Fruit fly (Drosophila melanogaster): ENCODE data around the gene CG15286.

The CG15286 gene

DNA sequence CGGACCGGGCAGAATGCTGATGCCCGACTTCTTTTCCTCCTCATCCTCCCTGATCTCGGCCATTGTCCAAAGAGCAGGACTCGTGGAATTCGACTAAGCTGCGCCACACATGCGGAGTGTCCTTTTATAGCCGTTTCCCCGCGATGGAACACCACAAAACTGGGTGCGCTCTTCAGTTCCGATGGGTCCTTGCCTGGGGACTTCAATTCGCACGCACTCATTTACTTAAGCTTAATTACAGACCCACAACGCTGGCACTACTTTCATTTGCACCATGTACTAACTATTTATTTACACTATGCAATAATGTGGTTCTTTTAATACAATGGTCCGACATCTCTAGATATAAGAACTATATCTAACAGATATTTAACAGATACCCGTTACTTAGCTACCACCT is 43.0 kb downstream of the CG15286 start, which contains the start of gene ppk:
Gene ppk (minus strand): TSS at position 101 of the 400 bp plus-strand sequence.
- TF ChIP-seq Dif (GFP tag; optimal IDR thresholded peaks at IDR 0.05; ENCODE audit: partially characterized antibody) (no peak), usp (GFP tag; optimal IDR thresholded peaks at IDR 0.05) (no peak), Hr83 (GFP tag; optimal IDR thresholded peaks at IDR 0.05; ENCODE audit: poor library complexity, severe bottlenecking) (no peak), br (GFP tag; optimal IDR thresholded peaks at IDR 0.05) (no peak), GATAd (GFP tag; optimal IDR thresholded peaks at IDR 0.05) (no peak), dsf (GFP tag; optimal IDR thresholded peaks at IDR 0.05; ENCODE audit: borderline replicate concordance) (no peak), jim (GFP tag; optimal IDR thresholded peaks at IDR 0.05) (no peak), brk (GFP tag; optimal IDR thresholded peaks at IDR 0.05) (no peak), lola (GFP tag; optimal IDR thresholded peaks at IDR 0.05) (no peak), woc (GFP tag; optimal IDR thresholded peaks at IDR 0.05) (no peak), dmrt93B (GFP tag; optimal IDR thresholded peaks at IDR 0.05) (no peak), Hr78 (GFP tag; optimal IDR thresholded peaks at IDR 0.05) (no peak), psq (GFP tag; optimal IDR thresholded peaks at IDR 0.05) (no peak), sv (GFP tag; optimal IDR thresholded peaks at IDR 0.05) (no peak), Vsx2 (GFP tag; optimal IDR thresholded peaks at IDR 0.05; ENCODE audit: partially characterized antibody) (no peak), ey (GFP tag; optimal IDR thresholded peaks at IDR 0.05) (no peak), Sp1 (GFP tag; optimal IDR thresholded peaks at IDR 0.05) (no peak)

DNA sequence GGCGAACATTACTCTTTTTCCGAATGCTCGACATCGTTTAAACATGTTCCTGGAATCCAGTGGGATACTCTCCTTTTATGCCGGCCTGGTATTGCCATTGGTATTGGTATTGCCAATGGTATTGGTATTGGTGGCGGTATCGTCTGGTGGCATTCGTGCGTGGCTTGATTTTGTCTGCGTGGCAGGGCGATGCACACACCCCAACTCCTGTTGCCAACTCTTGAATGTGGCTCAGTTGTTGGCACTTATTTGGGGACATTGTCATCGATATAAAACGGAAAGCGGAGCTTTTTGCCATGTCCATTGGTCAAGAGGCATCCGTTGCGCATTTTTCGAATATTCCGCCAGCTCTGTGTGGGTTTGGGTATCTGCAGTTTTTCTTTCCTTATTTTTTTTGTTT is 43.8 kb downstream of the CG15286 start:
- TF ChIP-seq HLH106 (tag; optimal IDR thresholded peaks at IDR 0.05): no peak
- TF ChIP-seq CrebA (GFP tag; optimal IDR thresholded peaks at IDR 0.05; ENCODE audit: borderline replicate concordance): peak; percentile 83

DNA sequence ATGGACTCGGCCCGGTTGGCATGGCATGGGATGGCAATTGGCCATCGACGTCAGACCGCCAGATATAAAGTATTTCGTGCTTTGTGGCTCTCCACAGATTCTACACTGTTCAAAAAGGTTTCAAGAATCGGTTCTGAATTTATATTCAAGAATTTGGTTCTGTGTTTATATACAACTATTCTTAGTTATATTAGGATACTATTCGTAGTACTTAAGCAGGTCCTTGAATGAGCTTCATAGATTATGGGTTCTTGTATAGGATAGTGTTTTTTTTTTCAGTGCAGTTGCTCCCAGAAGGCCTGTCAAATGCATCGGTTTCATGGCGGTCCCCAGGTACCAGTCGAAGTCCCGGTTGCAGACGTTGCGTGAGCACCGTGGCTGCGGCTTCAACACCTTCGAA is 48.5 kb downstream of the CG15286 start:
- TF ChIP-seq jim (GFP tag; optimal IDR thresholded peaks at IDR 0.05): no peak
- TF ChIP-seq pan (optimal IDR thresholded peaks at IDR 0.05): no peak
- TF ChIP-seq HLH106 (tag; optimal IDR thresholded peaks at IDR 0.05): peak; percentile 93
- TF ChIP-seq Mio (GFP tag; optimal IDR thresholded peaks at IDR 0.05): peak; percentile 28
- TF ChIP-seq CG9705 (GFP tag; optimal IDR thresholded peaks at IDR 0.05): peak; percentile 86
- TF ChIP-seq Hnf4 (GFP tag; optimal IDR thresholded peaks at IDR 0.05): peak; percentile 94
- peak; percentile 96 for TF ChIP-seq br (GFP tag; optimal IDR thresholded peaks at IDR 0.05)
- no peak for TF ChIP-seq sv (GFP tag; optimal IDR thresholded peaks at IDR 0.05)
- peak; percentile 88 for TF ChIP-seq tai (GFP tag; optimal IDR thresholded peaks at IDR 0.05)
- TF ChIP-seq rgr (GFP tag; optimal IDR thresholded peaks at IDR 0.05): peak; percentile 94
- TF ChIP-seq dmrt93B (GFP tag; optimal IDR thresholded peaks at IDR 0.05): peak; percentile 88
- no peak for TF ChIP-seq Dfd (GFP tag; optimal IDR thresholded peaks at IDR 0.05)
- peak; percentile 94 for TF ChIP-seq brk (GFP tag; optimal IDR thresholded peaks at IDR 0.05)
- no peak for TF ChIP-seq Hr83 (GFP tag; optimal IDR thresholded peaks at IDR 0.05; ENCODE audit: poor library complexity, severe bottlenecking)
- TF ChIP-seq CG32264 (GFP tag; optimal IDR thresholded peaks at IDR 0.05): peak; percentile 87
- peak; percentile 32 for TF ChIP-seq CrebA (GFP tag; optimal IDR thresholded peaks at IDR 0.05; ENCODE audit: borderline replicate concordance)
- TF ChIP-seq woc (GFP tag; optimal IDR thresholded peaks at IDR 0.05): peak; percentile 88
- no peak for TF ChIP-seq Myc (optimal IDR thresholded peaks at IDR 0.05)
- TF ChIP-seq Vsx2 (GFP tag; optimal IDR thresholded peaks at IDR 0.05; ENCODE audit: partially characterized antibody): no peak
- peak; percentile 84 for TF ChIP-seq Rel (GFP tag; optimal IDR thresholded peaks at IDR 0.05)
- peak; percentile 77 for TF ChIP-seq Rel (tag; optimal IDR thresholded peaks at IDR 0.05)
- no peak for TF ChIP-seq Hr78 (GFP tag; optimal IDR thresholded peaks at IDR 0.05)
- no peak for TF ChIP-seq dl (GFP tag; optimal IDR thresholded peaks at IDR 0.05; ENCODE audit: insufficient read depth in 1 of 2, partially characterized antibody in 2 of 2)
- peak; percentile 96 for TF ChIP-seq ey (GFP tag; optimal IDR thresholded peaks at IDR 0.05)
- TF ChIP-seq dsf (GFP tag; optimal IDR thresholded peaks at IDR 0.05; ENCODE audit: borderline replicate concordance): peak; percentile 75
- peak; percentile 95 for TF ChIP-seq Sp1 (GFP tag; optimal IDR thresholded peaks at IDR 0.05)
- TF ChIP-seq Abd-B (GFP tag; optimal IDR thresholded peaks at IDR 0.05): no peak
- peak; percentile 94 for TF ChIP-seq psq (GFP tag; optimal IDR thresholded peaks at IDR 0.05)
- TF ChIP-seq GATAd (GFP tag; optimal IDR thresholded peaks at IDR 0.05): peak; percentile 49
- peak; percentile 90 for TF ChIP-seq sage (GFP tag; optimal IDR thresholded peaks at IDR 0.05)
- TF ChIP-seq Dif (GFP tag; optimal IDR thresholded peaks at IDR 0.05; ENCODE audit: partially characterized antibody): no peak
- no peak for TF ChIP-seq lola (GFP tag; optimal IDR thresholded peaks at IDR 0.05)
- TF ChIP-seq usp (GFP tag; optimal IDR thresholded peaks at IDR 0.05): no peak
- TF ChIP-seq fru (GFP tag; optimal IDR thresholded peaks at IDR 0.05): peak; percentile 97
- TF ChIP-seq h (GFP tag; optimal IDR thresholded peaks at IDR 0.05): peak; percentile 97
- no peak for TF ChIP-seq N (GFP tag; optimal IDR thresholded peaks at IDR 0.05)
- peak; percentile 95 for TF ChIP-seq Jra (GFP tag; optimal IDR thresholded peaks at IDR 0.05)
- TF ChIP-seq foxo (GFP tag; optimal IDR thresholded peaks at IDR 0.05): peak; percentile 62 to 96
- TF ChIP-seq OdsH (GFP tag; optimal IDR thresholded peaks at IDR 0.05): peak; percentile 96

Data from whole organism, wandering third instar larva.